Fruit fly (Drosophila melanogaster) whole organism, wandering third instar larva: ENCODE data around the gene CG43317.

Experiments used
- Dfd ChIP-seq: fragments of >200 bp; optimal IDR thresholded peaks from 2 replicates; lab custom pipeline; 2017; ENCODE audit warnings: missing biosample characterization, missing genetic modification characterization
- GATAd ChIP-seq: sonication (Bioruptor generic); optimal IDR thresholded peaks from 2 replicates; lab custom pipeline; 2016; ENCODE audit warnings: missing biosample characterization, missing genetic modification characterization
- Hr78 ChIP-seq: fragments of >200 bp; optimal IDR thresholded peaks from 2 replicates; lab custom pipeline; 2017; ENCODE audit warnings: missing biosample characterization, missing genetic modification characterization
- Mio ChIP-seq: sonication (Bioruptor generic); optimal IDR thresholded peaks from 2 replicates; lab custom pipeline; 2016; ENCODE audit warnings: missing biosample characterization, missing genetic modification characterization
- Myc ChIP-seq: fragments of >200 bp; optimal IDR thresholded peaks from 2 replicates; lab custom pipeline; 2017
- OdsH ChIP-seq: fragments of 200-800 bp; sonication (Bioruptor generic); optimal IDR thresholded peaks from 2 replicates; lab custom pipeline; 2016; ENCODE audit warnings: missing biosample characterization, mild to moderate bottlenecking, missing genetic modification characterization
- br ChIP-seq: fragments of 200-800 bp; sonication (Bioruptor generic); optimal IDR thresholded peaks from 2 replicates; lab custom pipeline; 2016; ENCODE audit warnings: missing biosample characterization, missing genetic modification characterization
- ey ChIP-seq: fragments of 200-800 bp; sonication (Bioruptor generic); optimal IDR thresholded peaks from 2 replicates; lab custom pipeline; 2016; ENCODE audit warnings: missing biosample characterization, missing genetic modification characterization
- h ChIP-seq: fragments of 200-800 bp; sonication (Bioruptor generic); optimal IDR thresholded peaks from 3 replicates; lab custom pipeline; 2016; ENCODE audit warnings: missing biosample characterization, mild to moderate bottlenecking, missing genetic modification characterization

DNA sequence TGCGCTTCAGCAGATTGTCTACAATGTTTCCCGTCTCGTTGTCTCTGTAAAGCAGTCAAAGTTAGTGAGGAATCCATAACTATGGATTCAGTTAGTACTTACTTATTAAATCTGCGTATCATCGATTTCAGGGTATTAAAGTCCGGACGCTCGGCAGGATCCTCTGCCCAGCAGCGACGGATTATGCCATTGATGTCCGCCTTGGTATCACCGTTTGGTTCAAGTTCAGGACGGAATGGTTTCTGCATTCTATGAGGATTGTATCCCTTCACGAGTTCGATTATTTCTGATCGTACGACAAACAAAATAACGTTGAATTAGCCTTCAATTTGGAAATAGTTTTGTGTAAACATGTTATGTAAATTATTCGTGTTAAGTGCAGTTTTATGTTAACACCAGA is 25.7 kb upstream of the CG43317 start, which contains the start of gene CG9632:
- TF ChIP-seq GATAd (GFP tag; lab: Kevin White, UChicago) (no peak), br (GFP tag; lab: Kevin White, UChicago) (no peak), ey (GFP tag; lab: Kevin White, UChicago) (no peak), Dfd (GFP tag; lab: Kevin White, UChicago) (no peak), h (GFP tag; lab: Kevin White, UChicago) (no peak), Myc (lab: Kevin White, UChicago) (no peak), Hr78 (GFP tag; lab: Kevin White, UChicago) (no peak), OdsH (GFP tag; lab: Kevin White, UChicago) (no peak), Mio (GFP tag; lab: Kevin White, UChicago) (no peak)
